Worm (Caenorhabditis elegans): ENCODE data around the gene F35E12.10.

F35E12.10 gene

ce11 chrV:13707295-13707694, 41.3 kb downstream of the F35E12.10 start, which contains the start of gene hlh-34:
Gene hlh-34 (minus strand): TSS chrV:13707395.
- no peak for TF ChIP-seq nhr-11 (tag; optimal IDR thresholded peaks at IDR 0.05)
- no peak for TF ChIP-seq mdt-29 (GFP tag; IDR thresholded peaks at IDR 0.05)
- TF ChIP-seq arid-1 (GFP tag; conservative IDR thresholded peaks at IDR 0.05), result no peak
- no peak for TF ChIP-seq nhr-48 (tag; optimal IDR thresholded peaks at IDR 0.05)
- no peak for TF ChIP-seq ztf-11 (tag; optimal IDR thresholded peaks at IDR 0.05)
- no peak for TF ChIP-seq nhr-237 (tag; optimal IDR thresholded peaks at IDR 0.05)
- no peak for TF ChIP-seq nhr-6 (tag; optimal IDR thresholded peaks at IDR 0.05)
- TF ChIP-seq daf-19 (GFP tag; conservative IDR thresholded peaks at IDR 0.05), result no peak
- no peak for TF ChIP-seq ama-1 (optimal IDR thresholded peaks at IDR 0.05)
- TF ChIP-seq madf-9 (GFP tag; conservative IDR thresholded peaks at IDR 0.05), result no peak
- no peak for TF ChIP-seq mes-2 (tag; optimal IDR thresholded peaks at IDR 0.05; ENCODE audit: poor library complexity, severe bottlenecking)
- TF ChIP-seq madf-5 (GFP tag; IDR thresholded peaks at IDR 0.05), result no peak
- TF ChIP-seq set-16 (GFP tag; IDR thresholded peaks at IDR 0.05), result no peak
- TF ChIP-seq dmd-6 (GFP tag; IDR thresholded peaks at IDR 0.05), result no peak
- TF ChIP-seq nhr-28 (tag; optimal IDR thresholded peaks at IDR 0.05), result no peak

ce11 chrV:13703960-13704359, 44.6 kb downstream of the F35E12.10 start, which contains the start of gene T01D3.3:
Gene T01D3.3 (plus strand): TSS chrV:13704271.
- TF ChIP-seq unc-39 (tag; optimal IDR thresholded peaks at IDR 0.05) (no peak), nhr-25 (tag; optimal IDR thresholded peaks at IDR 0.05; ENCODE audit: borderline replicate concordance, insufficient read depth) (peak; percentile 63)

All from whole organism, L4 larva.